Fruit fly (Drosophila melanogaster) whole organism, embryonic: Measurements from ENCODE around the gene stol.
A peak's percentile ranks its signal among the peaks of the same experiment; 100 is the strongest.

Experiments used
- Adf1 ChIP-seq: fragments of 200-800 bp; sonication (Bioruptor generic); IDR thresholded peaks from 2 replicates; pipeline ENCODE4 v1.3.6; 2022; ENCODE audit warnings: missing biosample characterization, missing genetic modification characterization
- Antp ChIP-seq: fragments of 200-800 bp; sonication (Bioruptor generic); optimal IDR thresholded peaks from 3 replicates; lab custom pipeline; 2016; ENCODE audit warnings: missing biosample characterization, missing genetic modification characterization
- CG10267 ChIP-seq: fragments of 200-800 bp; sonication (Bioruptor generic); optimal IDR thresholded peaks from 2 replicates; lab custom pipeline; 2018; ENCODE audit warnings: missing biosample characterization, mild to moderate bottlenecking, missing genetic modification characterization, moderate library complexity
- CG10565 ChIP-seq: fragments of 200-800 bp; sonication (Bioruptor generic); optimal IDR thresholded peaks from 3 replicates; lab custom pipeline; 2016; ENCODE audit warnings: missing biosample characterization, mild to moderate bottlenecking, missing genetic modification characterization
- CG10654 ChIP-seq: fragments of 200-800 bp; sonication (Bioruptor generic); optimal IDR thresholded peaks from 2 replicates; lab custom pipeline; 2016; ENCODE audit warnings: missing biosample characterization, missing genetic modification characterization
- CG11504 ChIP-seq: fragments of 200-800 bp; sonication (Bioruptor generic); optimal IDR thresholded peaks from 3 replicates; lab custom pipeline; 2019; ENCODE audit warnings: missing biosample characterization, mild to moderate bottlenecking, missing genetic modification characterization, moderate library complexity
- CG12744 ChIP-seq: fragments of 200-800 bp; sonication (Bioruptor generic); optimal IDR thresholded peaks from 2 replicates; lab custom pipeline; 2016; ENCODE audit warnings: missing biosample characterization, missing genetic modification characterization
- CG13287 ChIP-seq: fragments of 200-800 bp; sonication (Bioruptor generic); IDR thresholded peaks from 2 replicates; pipeline ENCODE4 v1.3.6; 2022; ENCODE audit warnings: missing biosample characterization, missing genetic modification characterization; ENCODE audit not compliant: partially characterized antibody
- CG14441 ChIP-seq: fragments of 200-800 bp; sonication (Bioruptor generic); IDR thresholded peaks from 2 replicates; pipeline ENCODE4 v1.3.6; 2022; ENCODE audit warnings: missing biosample characterization, missing genetic modification characterization
- CG18764 ChIP-seq: fragments of 200-800 bp; sonication (Bioruptor generic); optimal IDR thresholded peaks from 3 replicates; lab custom pipeline; 2016; ENCODE audit warnings: missing biosample characterization, missing genetic modification characterization
- CG3065 ChIP-seq: fragments of 200-800 bp; sonication (Bioruptor generic); optimal IDR thresholded peaks from 2 replicates; lab custom pipeline; 2016; ENCODE audit warnings: missing biosample characterization, missing genetic modification characterization
- CG31224 ChIP-seq: fragments of 200-800 bp; sonication (Bioruptor generic); IDR thresholded peaks from 2 replicates; pipeline ENCODE4 v1.3.6; 2022; ENCODE audit warnings: missing biosample characterization, missing genetic modification characterization
- CG42726 ChIP-seq: fragments of 200-800 bp; sonication (Bioruptor generic); IDR thresholded peaks from 2 replicates; pipeline ENCODE4 v1.3.6; 2022; ENCODE audit warnings: missing biosample characterization, missing genetic modification characterization; ENCODE audit not compliant: partially characterized antibody
- CG6254 ChIP-seq: fragments of 200-800 bp; sonication (Bioruptor generic); optimal IDR thresholded peaks from 3 replicates; lab custom pipeline; 2017; ENCODE audit warnings: mild to moderate bottlenecking, missing biosample characterization, missing genetic modification reagents, missing genetic modification characterization
- CG6654 ChIP-seq: fragments of 200-800 bp; sonication (Bioruptor generic); optimal IDR thresholded peaks from 2 replicates; lab custom pipeline; 2017; ENCODE audit warnings: missing biosample characterization, mild to moderate bottlenecking, missing genetic modification characterization
- CG7987 ChIP-seq: fragments of 200-800 bp; sonication (Bioruptor generic); optimal IDR thresholded peaks from 2 replicates; lab custom pipeline; 2018; ENCODE audit warnings: missing biosample characterization, mild to moderate bottlenecking, missing genetic modification characterization, moderate library complexity
- CG9797 ChIP-seq: fragments of 200-800 bp; sonication (Bioruptor generic); optimal IDR thresholded peaks from 3 replicates; lab custom pipeline; 2018; ENCODE audit warnings: missing biosample characterization, mild to moderate bottlenecking, missing genetic modification characterization
- CkIIα-i1 ChIP-seq: fragments of 200-800 bp; sonication (Bioruptor generic); IDR thresholded peaks from 2 replicates; pipeline ENCODE4 v1.3.6; 2022; ENCODE audit warnings: missing biosample characterization, missing genetic modification characterization
- Doc3 ChIP-seq: fragments of 200-800 bp; sonication (Bioruptor generic); IDR thresholded peaks from 3 replicates; pipeline ENCODE4 v1.3.6; 2022; ENCODE audit warnings: missing biosample characterization, missing genetic modification characterization; ENCODE audit not compliant: partially characterized antibody
- ERR ChIP-seq: fragments of 200-800 bp; sonication (Bioruptor generic); optimal IDR thresholded peaks from 2 replicates; lab custom pipeline; 2016; ENCODE audit warnings: missing biosample characterization, missing genetic modification characterization
- Ets97D ChIP-seq: fragments of 200-800 bp; sonication (Bioruptor generic); optimal IDR thresholded peaks from 3 replicates; lab custom pipeline; 2016; ENCODE audit warnings: missing biosample characterization, missing genetic modification characterization
- Gsc ChIP-seq: fragments of 200-800 bp; sonication (Bioruptor generic); IDR thresholded peaks from 2 replicates; pipeline ENCODE4 v1.3.6; 2022; ENCODE audit warnings: missing biosample characterization, missing genetic modification characterization
- Hr39 ChIP-seq: fragments of >200 bp; optimal IDR thresholded peaks from 2 replicates; lab custom pipeline; 2017
- Jarid2 ChIP-seq: fragments of 200-800 bp; sonication (Bioruptor generic); optimal IDR thresholded peaks from 3 replicates; lab custom pipeline; 2017; ENCODE audit warnings: mild to moderate bottlenecking, missing biosample characterization, missing genetic modification reagents, missing genetic modification characterization
- Lhr ChIP-seq: fragments of 200-800 bp; sonication (Bioruptor generic); optimal IDR thresholded peaks from 3 replicates; lab custom pipeline; 2017; ENCODE audit warnings: mild to moderate bottlenecking, missing biosample characterization, missing genetic modification reagents, missing genetic modification characterization
- MBD-R2 ChIP-seq: fragments of 200-800 bp; sonication (Bioruptor generic); IDR thresholded peaks from 2 replicates; pipeline ENCODE4 v1.3.6; 2022; ENCODE audit warnings: missing biosample characterization, missing genetic modification characterization
- Mes4 ChIP-seq: fragments of 200-800 bp; sonication (Bioruptor generic); optimal IDR thresholded peaks from 2 replicates; lab custom pipeline; 2016; ENCODE audit warnings: missing biosample characterization, missing genetic modification characterization
- Oli ChIP-seq: fragments of 200-800 bp; sonication (Bioruptor generic); optimal IDR thresholded peaks from 2 replicates; lab custom pipeline; 2018; ENCODE audit warnings: missing biosample characterization, mild to moderate bottlenecking, missing genetic modification characterization, moderate library complexity
- Pdp1 ChIP-seq, 2 experiments: fragments of 200-800 bp; sonication (Bioruptor generic); optimal IDR thresholded peaks; 3 replicates each; lab custom pipeline; 2016; ENCODE audit warnings: missing biosample characterization in 2 of 2, missing genetic modification characterization in 2 of 2, mild to moderate bottlenecking in 1 of 2, moderate library complexity in 1 of 2
- Sox102F ChIP-seq: fragments of 200-800 bp; sonication (Bioruptor generic); optimal IDR thresholded peaks from 2 replicates; lab custom pipeline; 2018; ENCODE audit warnings: missing biosample characterization, mild to moderate bottlenecking, missing genetic modification characterization, moderate library complexity
- Taf1 ChIP-seq: fragments of 200-800 bp; sonication (Bioruptor generic); IDR thresholded peaks from 2 replicates; pipeline ENCODE4 v1.3.6; 2022; ENCODE audit warnings: missing biosample characterization, missing genetic modification characterization
- bbx ChIP-seq: fragments of 200-800 bp; sonication (Bioruptor generic); IDR thresholded peaks from 2 replicates; pipeline ENCODE4 v1.3.6; 2022; ENCODE audit warnings: missing biosample characterization, missing genetic modification characterization; ENCODE audit not compliant: partially characterized antibody
- bsh ChIP-seq, 2 experiments: fragments of 200-800 bp; sonication (Bioruptor generic); optimal IDR thresholded peaks; 2 replicates each; lab custom pipeline; 2017 to 2018; ENCODE audit warnings: mild to moderate bottlenecking in 2 of 2, missing biosample characterization in 2 of 2, missing genetic modification characterization in 2 of 2, moderate library complexity in 1 of 2
- disco-r ChIP-seq: fragments of 200-800 bp; sonication (Bioruptor generic); optimal IDR thresholded peaks from 2 replicates; lab custom pipeline; 2016; ENCODE audit warnings: missing biosample characterization, missing genetic modification characterization
- esg ChIP-seq: fragments of 200-800 bp; sonication (Bioruptor generic); conservative IDR thresholded peaks from 2 replicates; pipeline ENCODE4 v1.3.6; 2022; ENCODE audit warnings: missing biosample characterization, missing genetic modification characterization
- eve ChIP-seq, 2 experiments: fragments of >200 bp; optimal IDR thresholded peaks; 2 replicates each; lab custom pipeline; 2017; ENCODE audit warnings: missing biosample characterization in 2 of 2, missing genetic modification characterization in 2 of 2
- fd96Cb ChIP-seq: fragments of 200-800 bp; sonication (Bioruptor generic); optimal IDR thresholded peaks from 2 replicates; lab custom pipeline; 2018; ENCODE audit warnings: missing biosample characterization, mild to moderate bottlenecking, missing genetic modification characterization, moderate library complexity
- fru ChIP-seq: fragments of >200 bp; optimal IDR thresholded peaks from 2 replicates; lab custom pipeline; 2017
- jigr1 ChIP-seq: fragments of 200-800 bp; sonication (Bioruptor generic); IDR thresholded peaks from 3 replicates; pipeline ENCODE4 v1.3.6; 2022; ENCODE audit warnings: missing biosample characterization, missing genetic modification characterization
- lov ChIP-seq, 2 experiments: fragments of 200-800 bp in 1 of 2; fragments of >200 bp in 1 of 2; sonication (Bioruptor generic) in 1 of 2; IDR thresholded peaks in 1 of 2; optimal IDR thresholded peaks in 1 of 2; 2 replicates in 1 of 2; 3 replicates in 1 of 2; pipeline versions ENCODE4 v1.3.6 to Lab custom; 2017 to 2022; ENCODE audit warnings: missing biosample characterization in 1 of 2, missing genetic modification characterization in 1 of 2
- mam ChIP-seq: fragments of 200-800 bp; sonication (Bioruptor generic); optimal IDR thresholded peaks from 3 replicates; lab custom pipeline; 2016; ENCODE audit warnings: missing biosample characterization, missing genetic modification characterization
- nerfin-2 ChIP-seq: fragments of 200-800 bp; sonication (Bioruptor generic); IDR thresholded peaks from 2 replicates; pipeline ENCODE4 v1.3.6; 2022; ENCODE audit warnings: missing biosample characterization, missing genetic modification characterization; ENCODE audit not compliant: partially characterized antibody
- phol ChIP-seq: fragments of 200-800 bp; sonication (Bioruptor generic); optimal IDR thresholded peaks from 3 replicates; lab custom pipeline; 2018; ENCODE audit warnings: missing biosample characterization, mild to moderate bottlenecking, missing genetic modification characterization, moderate library complexity
- salm ChIP-seq: fragments of 200-800 bp; sonication (Bioruptor generic); optimal IDR thresholded peaks from 2 replicates; lab custom pipeline; 2018; ENCODE audit warnings: missing biosample characterization, mild to moderate bottlenecking, missing genetic modification characterization
- schlank ChIP-seq: fragments of 200-800 bp; sonication (Bioruptor generic); optimal IDR thresholded peaks from 2 replicates; lab custom pipeline; 2018; ENCODE audit warnings: missing biosample characterization, mild to moderate bottlenecking, missing genetic modification characterization
- slou ChIP-seq: fragments of 200-800 bp; sonication (Bioruptor generic); optimal IDR thresholded peaks from 3 replicates; lab custom pipeline; 2016; ENCODE audit warnings: missing biosample characterization, missing genetic modification characterization
- sob ChIP-seq: fragments of 200-800 bp; sonication (Bioruptor generic); IDR thresholded peaks from 2 replicates; pipeline ENCODE4 v1.3.6; 2022; ENCODE audit warnings: missing biosample characterization, missing genetic modification characterization
- vnd ChIP-seq: fragments of 200-800 bp; sonication (Bioruptor generic); IDR thresholded peaks from 3 replicates; pipeline ENCODE4 v1.3.6; 2022; ENCODE audit warnings: missing biosample characterization, missing genetic modification characterization; ENCODE audit not compliant: partially characterized antibody
- zen ChIP-seq: fragments of 200-800 bp; sonication (Bioruptor generic); optimal IDR thresholded peaks from 3 replicates; lab custom pipeline; 2018; ENCODE audit warnings: missing biosample characterization, mild to moderate bottlenecking, missing genetic modification characterization, moderate library complexity
- zen2 ChIP-seq: fragments of 200-800 bp; sonication (Bioruptor generic); IDR thresholded peaks from 3 replicates; pipeline ENCODE4 v1.3.6; 2022; ENCODE audit warnings: missing biosample characterization, missing genetic modification characterization; ENCODE audit not compliant: partially characterized antibody

The stol gene

dm6 chr2L:15762466-15762865 lies 44.4 kb upstream of the stol start, which contains the start of gene Gli (continued):
- TF ChIP-seq phol (tag; lab: Kevin White, UChicago) (no peak), CG31224 (no peak), zen (tag; lab: Kevin White, UChicago) (no peak), Hr39 (lab: Kevin White, UChicago) (no peak), CG42726 (GFP tag; lab: Robert Waterston, UW) (peak; percentile 85), Pdp1 (GFP tag; optimal IDR thresholded peaks at IDR 0.05; lab: Kevin White, UChicago) (peak in 1 of 2 experiments; percentile 46), Doc3 (GFP tag; lab: Robert Waterston, UW) (no peak), fru (lab: Kevin White, UChicago) (no peak), CG10267 (tag; lab: Kevin White, UChicago) (peak; percentile 7), CG6654 (GFP tag; lab: Kevin White, UChicago) (no peak), CG12744 (GFP tag; lab: Kevin White, UChicago) (no peak), CG10565 (GFP tag; lab: Kevin White, UChicago) (no peak), CG13287 (peak; percentile 72), Oli (tag; lab: Kevin White, UChicago) (no peak), CG3065 (no peak), fd96Cb (tag; lab: Kevin White, UChicago) (no peak), Sox102F (GFP tag; lab: Kevin White, UChicago) (no peak), bsh (GFP tag; optimal IDR thresholded peaks at IDR 0.05; lab: Kevin White, UChicago) (peak in 1 of 2 experiments; percentile 13), sob (GFP tag; lab: Robert Waterston, UW) (peak; percentile 59; the same call in 1 of the 2 replicates), CG6254 (no peak), Ets97D (GFP tag; lab: Kevin White, UChicago) (no peak), CG11504 (no peak), eve (GFP tag; optimal IDR thresholded peaks at IDR 0.05; lab: Kevin White, UChicago) (no peak), vnd (GFP tag; lab: Robert Waterston, UW) (0 out of 3 replicates have a peak, but pooled peaks have one; percentile 11), Adf1 (GFP tag; lab: Robert Waterston, UW) (peak; percentile 77), jigr1 (GFP tag; lab: Robert Waterston, UW) (no peak), CG14441 (GFP tag; lab: Robert Waterston, UW) (no peak), schlank (no peak), CkIIα-i1 (GFP tag; lab: Robert Waterston, UW) (no peak), Antp (GFP tag; lab: Kevin White, UChicago) (peak; percentile 32), ERR (GFP tag; lab: Kevin White, UChicago) (peak; percentile 25), CG10654 (GFP tag; lab: Kevin White, UChicago) (no peak), CG9797 (GFP tag; lab: Kevin White, UChicago) (no peak), salm (tag; lab: Kevin White, UChicago) (no peak), esg (GFP tag; lab: Robert Waterston, UW) (no peak), disco-r (no peak), nerfin-2 (GFP tag; lab: Robert Waterston, UW) (0 out of 2 replicates have a peak, but pooled peaks have one; percentile 47), bbx (GFP tag; lab: Robert Waterston, UW) (peak; percentile 76), lov (optimal IDR thresholded peaks at IDR 0.05; lab: Kevin White, UChicago) (no peak), lov (GFP tag; IDR thresholded peaks at IDR 0.05; lab: Robert Waterston, UW) (no peak), slou (GFP tag; lab: Kevin White, UChicago) (no peak), MBD-R2 (GFP tag; lab: Robert Waterston, UW) (peak; percentile 40; the same call in 1 of the 2 replicates), zen2 (0 out of 3 replicates have a peak, but pooled peaks have one; percentile 36), Mes4 (no peak), Jarid2 (GFP tag; lab: Kevin White, UChicago) (peak; percentile 99), CG7987 (peak; percentile 59), Gsc (no peak), Taf1 (GFP tag; lab: Robert Waterston, UW) (no peak), CG18764 (GFP tag; lab: Kevin White, UChicago) (no peak), Lhr (GFP tag; lab: Kevin White, UChicago) (no peak), mam (GFP tag; lab: Kevin White, UChicago) (no peak)
